Worm (Caenorhabditis elegans): ENCODE data around the gene srbc-63.

The srbc-63 gene

ce11 chrV:15451421-15451820, 38.9 kb upstream of the srbc-63 start, which contains the start of gene srw-33:
Gene srw-33 (minus strand): TSS chrV:15451521.
- TF ChIP-seq nhr-102 (tag; optimal IDR thresholded peaks at IDR 0.05) = no peak
- TF ChIP-seq mdl-1 (tag; optimal IDR thresholded peaks at IDR 0.05) = no peak
- TF ChIP-seq nhr-28 (tag; optimal IDR thresholded peaks at IDR 0.05) = no peak
- no peak for TF ChIP-seq F44E2.7 (GFP tag; IDR thresholded peaks at IDR 0.05)
- no peak for TF ChIP-seq nhr-77 (tag; optimal IDR thresholded peaks at IDR 0.05)
- no peak for TF ChIP-seq nhr-41 (GFP tag; IDR thresholded peaks at IDR 0.05)
- no peak for TF ChIP-seq T26A8.4 (GFP tag; IDR thresholded peaks at IDR 0.05)
- no peak for TF ChIP-seq ces-1 (GFP tag; optimal IDR thresholded peaks at IDR 0.05)
- no peak for TF ChIP-seq sdz-12 (GFP tag; optimal IDR thresholded peaks at IDR 0.05)
- TF ChIP-seq set-16 (GFP tag; IDR thresholded peaks at IDR 0.05) = no peak
- TF ChIP-seq nhr-111 (GFP tag; optimal IDR thresholded peaks at IDR 0.05) = no peak
- no peak for TF ChIP-seq ceh-20 (GFP tag; IDR thresholded peaks at IDR 0.05)
- no peak for TF ChIP-seq snpc-4 (tag; optimal IDR thresholded peaks at IDR 0.05)
- TF ChIP-seq daf-8 (GFP tag; IDR thresholded peaks at IDR 0.05) = no peak
- TF ChIP-seq hmg-1.1 (GFP tag; IDR thresholded peaks at IDR 0.05) = no peak
- TF ChIP-seq ceh-82 (tag; optimal IDR thresholded peaks at IDR 0.05) = no peak
- TF ChIP-seq Y105C5A.15 (GFP tag; IDR thresholded peaks at IDR 0.05) = no peak
- no peak for TF ChIP-seq nhr-11 (tag; optimal IDR thresholded peaks at IDR 0.05)

- TF ChIP-seq Y75B8A.6 (GFP tag; IDR thresholded peaks at IDR 0.05) = no peak
- TF ChIP-seq mxl-2 (GFP tag; conservative IDR thresholded peaks at IDR 0.05) = no peak
- TF ChIP-seq nhr-111 (GFP tag; optimal IDR thresholded peaks at IDR 0.05) = no peak
- TF ChIP-seq aly-2 (tag; optimal IDR thresholded peaks at IDR 0.05) = no peak
Observed at ce11 chrV:15448865-15449264, 36.3 kb upstream of the srbc-63 start, which contains the start of gene T26H5.14. Gene T26H5.14 (plus strand): TSS chrV:15449165.

- TF ChIP-seq nhr-28 (tag; optimal IDR thresholded peaks at IDR 0.05) (peak; percentile 18), mes-2 (tag; optimal IDR thresholded peaks at IDR 0.05; ENCODE audit: poor library complexity, severe bottlenecking) (no peak), php-3 (GFP tag; IDR thresholded peaks at IDR 0.05) (peak; percentile 69; the same call in 1 of the 2 replicates), pqm-1 (tag; optimal IDR thresholded peaks at IDR 0.05) (peak; percentile 21), hlh-30 (tag; optimal IDR thresholded peaks at IDR 0.05; ENCODE audit: insufficient read depth) (no peak), lin-15B (tag; optimal IDR thresholded peaks at IDR 0.05) (no peak), daf-16 (GFP tag; optimal IDR thresholded peaks at IDR 0.05) (no peak), daf-16 (tag; optimal IDR thresholded peaks at IDR 0.05) (peak; percentile 37), ces-1 (GFP tag; optimal IDR thresholded peaks at IDR 0.05) (no peak), zag-1 (tag; optimal IDR thresholded peaks at IDR 0.05) (no peak)
Observed at ce11 chrV:15448408-15448807, 35.9 kb upstream of the srbc-63 start, which contains the start of gene T26H5.4. Gene T26H5.4 (minus strand): TSS chrV:15448701.

ce11 chrV:15445437-15445836, 32.9 kb upstream of the srbc-63 start, which contains the start of gene srh-239:
Gene srh-239 (plus strand): TSS chrV:15445737.
- TF ChIP-seq dmd-9 (GFP tag; IDR thresholded peaks at IDR 0.05) (no peak), Y75B8A.6 (GFP tag; IDR thresholded peaks at IDR 0.05) (no peak), mxl-2 (GFP tag; conservative IDR thresholded peaks at IDR 0.05) (no peak), pha-4 (GFP tag; IDR thresholded peaks at IDR 0.05) (no peak), pha-4 (tag; optimal IDR thresholded peaks at IDR 0.05) (no peak), hmg-1.1 (GFP tag; IDR thresholded peaks at IDR 0.05) (no peak), tag-97 (GFP tag; IDR thresholded peaks at IDR 0.05) (no peak), ceh-82 (tag; optimal IDR thresholded peaks at IDR 0.05) (no peak), zip-11 (GFP tag; IDR thresholded peaks at IDR 0.05) (no peak), T20F7.1 (GFP tag; optimal IDR thresholded peaks at IDR 0.05) (no peak), snpc-1.2 (GFP tag; IDR thresholded peaks at IDR 0.05) (no peak)
